Fruit fly (Drosophila melanogaster) whole organism, embryonic: ENCODE results near the gene CG43672.

Experiments used
- CG12299 ChIP-seq: fragments of 200-800 bp; sonication (Bioruptor generic); optimal IDR thresholded peaks from 2 replicates; lab custom pipeline; 2018; ENCODE audit warnings: missing biosample characterization, mild to moderate bottlenecking, missing genetic modification characterization
- CG13894 ChIP-seq: fragments of 200-800 bp; sonication (Bioruptor generic); optimal IDR thresholded peaks from 3 replicates; lab custom pipeline; 2018; ENCODE audit warnings: missing biosample characterization, mild to moderate bottlenecking, missing genetic modification characterization, moderate library complexity
- CG3163 ChIP-seq: fragments of 200-800 bp; sonication (Bioruptor generic); optimal IDR thresholded peaks from 3 replicates; lab custom pipeline; 2016; ENCODE audit warnings: missing biosample characterization, missing genetic modification characterization
- CG8281 ChIP-seq: fragments of 200-800 bp; sonication (Bioruptor generic); optimal IDR thresholded peaks from 2 replicates; lab custom pipeline; 2018; ENCODE audit warnings: missing biosample characterization, mild to moderate bottlenecking, missing genetic modification characterization, moderate library complexity
- CG9215 ChIP-seq: fragments of 200-800 bp; sonication (Bioruptor generic); IDR thresholded peaks from 2 replicates; pipeline ENCODE4 v1.3.6; 2022; ENCODE audit warnings: missing biosample characterization, missing genetic modification characterization
- Chrac-16 ChIP-seq: fragments of 200-800 bp; sonication (Bioruptor generic); optimal IDR thresholded peaks from 3 replicates; lab custom pipeline; 2016; ENCODE audit warnings: missing biosample characterization, missing genetic modification characterization
- Dbx ChIP-seq: fragments of 200-800 bp; sonication (Bioruptor generic); IDR thresholded peaks from 3 replicates; pipeline ENCODE4 v1.3.6; 2022; ENCODE audit warnings: missing biosample characterization, missing genetic modification characterization
- Lim3 ChIP-seq: fragments of 200-800 bp; sonication (Bioruptor generic); IDR thresholded peaks from 2 replicates; pipeline ENCODE4 v1.3.6; 2022; ENCODE audit warnings: missing biosample characterization, missing genetic modification characterization
- MTF-1 ChIP-seq: fragments of 200-800 bp; sonication (Bioruptor generic); optimal IDR thresholded peaks from 2 replicates; lab custom pipeline; 2018; ENCODE audit warnings: missing biosample characterization, mild to moderate bottlenecking, missing genetic modification characterization, borderline replicate concordance
- btn ChIP-seq: fragments of 200-800 bp; sonication (Bioruptor generic); optimal IDR thresholded peaks from 2 replicates; lab custom pipeline; 2016; ENCODE audit warnings: missing biosample characterization, missing genetic modification characterization
- ham ChIP-seq: fragments of 200-800 bp; sonication (Bioruptor generic); IDR thresholded peaks from 2 replicates; pipeline ENCODE4 v1.3.6; 2022; ENCODE audit warnings: missing biosample characterization, missing genetic modification characterization
- sim ChIP-seq: fragments of 200-800 bp; sonication (Bioruptor generic); IDR thresholded peaks from 2 replicates; pipeline ENCODE4 v1.3.6; 2022; ENCODE audit warnings: missing biosample characterization, missing genetic modification characterization

dm6 chrX:15731968-15732367 lies 40.8 kb upstream of the CG43672 start, which contains the start of gene CG8191:
- no peak for TF ChIP-seq CG9215
- TF ChIP-seq MTF-1 (GFP tag; lab: Kevin White, UChicago), result no peak
- no peak for TF ChIP-seq btn
- TF ChIP-seq CG8281 (tag; lab: Kevin White, UChicago), result no peak
- TF ChIP-seq Dbx, result no peak
- no peak for TF ChIP-seq ham (GFP tag; lab: Robert Waterston, UW)
- TF ChIP-seq Chrac-16 (GFP tag; lab: Kevin White, UChicago), result no peak
- TF ChIP-seq CG12299, result no peak
- no peak for TF ChIP-seq sim (GFP tag; lab: Robert Waterston, UW)
- TF ChIP-seq Lim3, result no peak
- no peak for TF ChIP-seq CG13894 (tag; lab: Kevin White, UChicago)
- no peak for TF ChIP-seq CG3163 (GFP tag; lab: Kevin White, UChicago)
